Worm (Caenorhabditis elegans) whole organism, late embryonic: Measurements from ENCODE around the gene str-262.

Source experiments
- C38D4.7 ChIP-seq: fragments of 200-800 bp; sonication (Bioruptor generic); optimal IDR thresholded peaks from 2 replicates; lab custom pipeline; 2018; ENCODE audit warnings: mild to moderate bottlenecking, missing genetic modification characterization, moderate library complexity, missing compliant biosample characterization
- F13H6.1 ChIP-seq: sonication (generic microtip); optimal IDR thresholded peaks from 2 replicates; lab custom pipeline; 2016; ENCODE audit warnings: missing genetic modification characterization, missing compliant biosample characterization
- K02D7.2 ChIP-seq: sonication (generic microtip); optimal IDR thresholded peaks from 2 replicates; lab custom pipeline; 2017; ENCODE audit warnings: mild to moderate bottlenecking, missing genetic modification characterization, missing compliant biosample characterization
- T23F11.4 ChIP-seq: fragments of 200-800 bp; sonication (Bioruptor generic); optimal IDR thresholded peaks from 2 replicates; lab custom pipeline; 2018; ENCODE audit warnings: mild to moderate bottlenecking, missing genetic modification characterization, missing compliant biosample characterization
- Y22D7AL.16 ChIP-seq: sonication (generic microtip); optimal IDR thresholded peaks from 2 replicates; lab custom pipeline; 2016; ENCODE audit warnings: missing genetic modification characterization, missing compliant biosample characterization
- ceh-14 ChIP-seq: sonication (generic microtip); optimal IDR thresholded peaks from 2 replicates; lab custom pipeline; 2016; ENCODE audit warnings: missing genotype, missing genetic modification characterization, missing compliant biosample characterization
- ceh-18 ChIP-seq: sonication (generic microtip); optimal IDR thresholded peaks from 2 replicates; lab custom pipeline; 2016; ENCODE audit warnings: missing genetic modification characterization, missing compliant biosample characterization
- ceh-2 ChIP-seq: sonication (generic microtip); optimal IDR thresholded peaks from 2 replicates; lab custom pipeline; 2016; ENCODE audit warnings: missing genotype, missing genetic modification characterization, missing compliant biosample characterization
- ceh-22 ChIP-seq: sonication (generic microtip); optimal IDR thresholded peaks from 2 replicates; lab custom pipeline; 2017; ENCODE audit warnings: missing biosample characterization, missing genetic modification characterization
- ceh-31 ChIP-seq: sonication (generic microtip); optimal IDR thresholded peaks from 2 replicates; lab custom pipeline; 2016; ENCODE audit warnings: missing genetic modification characterization, missing compliant biosample characterization
- ceh-34 ChIP-seq: sonication (generic microtip); optimal IDR thresholded peaks from 2 replicates; lab custom pipeline; 2016; ENCODE audit warnings: mild to moderate bottlenecking, missing genetic modification characterization, missing compliant biosample characterization
- ceh-6 ChIP-seq: fragments of 200-800 bp; sonication (Bioruptor generic); optimal IDR thresholded peaks from 2 replicates; lab custom pipeline; 2018; ENCODE audit warnings: mild to moderate bottlenecking, missing genetic modification characterization, missing compliant biosample characterization
- ceh-9 ChIP-seq: sonication (generic microtip); optimal IDR thresholded peaks from 2 replicates; lab custom pipeline; 2016; ENCODE audit warnings: mild to moderate bottlenecking, missing genetic modification characterization, inconsistent platforms, missing compliant biosample characterization
- che-1 ChIP-seq: sonication (generic microtip); optimal IDR thresholded peaks from 2 replicates; lab custom pipeline; 2016; ENCODE audit warnings: mild to moderate bottlenecking, missing genetic modification characterization, missing compliant biosample characterization
- dmd-4 ChIP-seq: sonication (generic microtip); optimal IDR thresholded peaks from 2 replicates; lab custom pipeline; 2016; ENCODE audit warnings: borderline replicate concordance, missing genetic modification characterization, missing compliant biosample characterization
- elt-2 ChIP-seq: sonication (generic microtip); optimal IDR thresholded peaks from 2 replicates; lab custom pipeline; 2016; ENCODE audit warnings: missing genetic modification reagents, missing genetic modification characterization, missing compliant biosample characterization
- elt-4 ChIP-seq: sonication (generic microtip); optimal IDR thresholded peaks from 2 replicates; lab custom pipeline; 2016; ENCODE audit warnings: missing genetic modification characterization, missing compliant biosample characterization
- fkh-10 ChIP-seq: fragments of 150-350 bp; optimal IDR thresholded peaks from 2 replicates; lab custom pipeline; 2014; ENCODE audit warnings: missing biosample characterization, missing genetic modification reagents, missing genetic modification characterization
- hlh-13 ChIP-seq: fragments of 200-800 bp; sonication (Bioruptor generic); optimal IDR thresholded peaks from 2 replicates; lab custom pipeline; 2018; ENCODE audit warnings: mild to moderate bottlenecking, missing genetic modification characterization, missing compliant biosample characterization
- hlh-30 ChIP-seq: sonication (generic microtip); optimal IDR thresholded peaks from 2 replicates; lab custom pipeline; 2017; ENCODE audit warnings: antibody characterized with exemption, missing genetic modification characterization, missing compliant biosample characterization; ENCODE audit not compliant: insufficient read depth
- hlh-6 ChIP-seq: sonication (generic microtip); optimal IDR thresholded peaks from 2 replicates; lab custom pipeline; 2016; ENCODE audit warnings: missing genotype, missing genetic modification characterization, missing compliant biosample characterization
- lim-6 ChIP-seq: sonication (generic microtip); optimal IDR thresholded peaks from 2 replicates; lab custom pipeline; 2016; ENCODE audit warnings: missing genetic modification characterization, missing compliant biosample characterization
- nfya-1 ChIP-seq: sonication (generic microtip); optimal IDR thresholded peaks from 2 replicates; lab custom pipeline; 2017; ENCODE audit warnings: missing genetic modification characterization, mild to moderate bottlenecking, missing compliant biosample characterization, antibody characterized with exemption, moderate library complexity
- npax-4 ChIP-seq: sonication (generic microtip); optimal IDR thresholded peaks from 2 replicates; lab custom pipeline; 2016; ENCODE audit warnings: missing genetic modification characterization, missing compliant biosample characterization
- odd-2 ChIP-seq: sonication (generic microtip); optimal IDR thresholded peaks from 2 replicates; lab custom pipeline; 2017; ENCODE audit warnings: antibody characterized with exemption, mild to moderate bottlenecking, missing genetic modification characterization, missing compliant biosample characterization
- pag-3 ChIP-seq: sonication (generic microtip); optimal IDR thresholded peaks from 2 replicates; lab custom pipeline; 2016; ENCODE audit warnings: missing compliant biosample characterization, missing genetic modification characterization, borderline replicate concordance
- pat-9 ChIP-seq: fragments of 200-800 bp; sonication (Bioruptor generic); optimal IDR thresholded peaks from 2 replicates; lab custom pipeline; 2018; ENCODE audit warnings: mild to moderate bottlenecking, missing genetic modification characterization, moderate library complexity, missing compliant biosample characterization
- pax-1 ChIP-seq: fragments of 150-350 bp; optimal IDR thresholded peaks from 2 replicates; lab custom pipeline; 2014; ENCODE audit warnings: missing biosample characterization, missing genetic modification characterization
- pha-2 ChIP-seq: sonication (generic microtip); optimal IDR thresholded peaks from 2 replicates; lab custom pipeline; 2017; ENCODE audit warnings: mild to moderate bottlenecking, missing genetic modification characterization, missing compliant biosample characterization
- ref-2 ChIP-seq: sonication (generic microtip); optimal IDR thresholded peaks from 2 replicates; lab custom pipeline; 2016; ENCODE audit warnings: missing genetic modification characterization, missing compliant biosample characterization
- syd-9 ChIP-seq: sonication (generic microtip); optimal IDR thresholded peaks from 2 replicates; lab custom pipeline; 2016; ENCODE audit warnings: mild to moderate bottlenecking, missing genetic modification characterization, moderate library complexity, missing compliant biosample characterization
- tbx-2 ChIP-seq: sonication (generic microtip); optimal IDR thresholded peaks from 2 replicates; lab custom pipeline; 2016; ENCODE audit warnings: missing genetic modification characterization, missing compliant biosample characterization
- unc-55 ChIP-seq: sonication (generic microtip); optimal IDR thresholded peaks from 2 replicates; lab custom pipeline; 2017; ENCODE audit warnings: missing biosample characterization, missing genetic modification reagents, missing genetic modification characterization

Gene str-262

ce11 chrV:730216-730615 lies 22.4 kb downstream of the str-262 start:
- TF ChIP-seq ceh-6 (GFP tag; lab: Kevin White, UChicago): no peak
- peak; percentile 7 for TF ChIP-seq hlh-30
- no peak for TF ChIP-seq pat-9 (tag; lab: Kevin White, UChicago)
- no peak for TF ChIP-seq npax-4
- TF ChIP-seq Y22D7AL.16 (tag; lab: Kevin White, UChicago): no peak
- no peak for TF ChIP-seq syd-9 (tag; lab: Kevin White, UChicago)
- TF ChIP-seq, all 69 proteins: peak for 1

ce11 chrV:728822-729493 lies 23.6 kb downstream of the str-262 start:
- TF ChIP-seq pag-3 (tag; lab: Kevin White, UChicago) (no peak), hlh-30 (peak; percentile 6)

ce11 chrV:727484-728351 lies 24.9 kb downstream of the str-262 start, which contains the start of the genes icl-1 and srh-2:
Gene icl-1, minus strand, starts transcription at chrV:728004.
Gene srh-2, plus strand, starts transcription at chrV:728301.
- TF ChIP-seq pha-2 (tag; lab: Kevin White, UChicago) (no peak), hlh-30 (no peak), ceh-9 (tag; lab: Kevin White, UChicago) (no peak), ceh-34 (tag; lab: Kevin White, UChicago) (no peak), K02D7.2 (tag; lab: Kevin White, UChicago) (peak; percentile 2), ceh-18 (tag; lab: Kevin White, UChicago) (peak; percentile 14), F13H6.1 (tag; lab: Kevin White, UChicago) (no peak), odd-2 (tag; lab: Kevin White, UChicago) (no peak), unc-55 (GFP tag; lab: Kevin White, UChicago) (peak; percentile 19), ref-2 (no peak), elt-2 (tag; lab: Kevin White, UChicago) (peak; percentile 78), dmd-4 (no peak), che-1 (tag; lab: Kevin White, UChicago) (no peak), T23F11.4 (GFP tag; lab: Kevin White, UChicago) (no peak), ceh-31 (tag; lab: Kevin White, UChicago) (no peak), nfya-1 (tag; lab: Kevin White, UChicago) (peak; percentile 19), tbx-2 (tag; lab: Kevin White, UChicago) (no peak), ceh-22 (tag; lab: Kevin White, UChicago) (no peak), pax-1 (tag; lab: Kevin White, UChicago) (no peak)

- TF ChIP-seq ceh-14 (tag; lab: Kevin White, UChicago) (no peak), elt-2 (tag; lab: Kevin White, UChicago) (peak; percentile 37)
These were observed 25.8 kb downstream of the str-262 start for ce11 chrV:726573-727483.

ce11 chrV:725807-726572 lies 26.6 kb downstream of the str-262 start:
- TF ChIP-seq dmd-4 (no peak), ceh-34 (tag; lab: Kevin White, UChicago) (no peak), hlh-13 (GFP tag; lab: Kevin White, UChicago) (no peak), ref-2 (no peak), ceh-2 (tag; lab: Kevin White, UChicago) (no peak), fkh-10 (GFP tag; lab: Kevin White, UChicago) (no peak), odd-2 (tag; lab: Kevin White, UChicago) (no peak), elt-4 (tag; lab: Kevin White, UChicago) (no peak), pax-1 (tag; lab: Kevin White, UChicago) (no peak), C38D4.7 (GFP tag; lab: Kevin White, UChicago) (no peak), hlh-30 (no peak), lim-6 (tag; lab: Kevin White, UChicago) (no peak), ceh-14 (tag; lab: Kevin White, UChicago) (no peak), T23F11.4 (GFP tag; lab: Kevin White, UChicago) (no peak), hlh-6 (tag; lab: Kevin White, UChicago) (no peak), ceh-6 (GFP tag; lab: Kevin White, UChicago) (no peak)
